Fruit fly (Drosophila melanogaster): ENCODE data around the gene MED4.

DNA sequence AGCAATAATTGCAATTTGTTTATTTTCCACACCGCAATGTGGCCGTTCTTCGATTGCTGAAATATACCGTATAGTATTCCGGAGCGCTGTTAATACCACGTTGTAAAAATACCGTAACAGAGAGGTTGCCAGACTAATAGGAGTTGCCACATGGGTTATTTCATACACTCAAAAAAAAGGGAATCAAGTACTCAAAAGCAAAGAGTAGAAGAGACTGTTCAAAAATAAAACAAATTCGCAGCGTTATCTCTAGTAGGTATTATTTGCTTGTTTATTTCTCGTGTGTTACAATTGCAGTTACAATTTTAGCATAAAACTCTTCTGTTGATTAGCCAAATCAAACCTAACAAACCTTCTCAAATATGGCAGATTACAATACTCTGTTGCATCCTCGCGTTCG, at the start of gene MED4:
- TF ChIP-seq CG8478 (optimal IDR thresholded peaks at IDR 0.05) (no peak), CTCF (optimal IDR thresholded peaks at IDR 0.05) (peak in 1 of 2 experiments; percentile 10)

Data from S2 (cell line).